Worm (Caenorhabditis elegans) whole organism, L4 larva: ENCODE results near the gene R05H10.3.

Experiments used
- mep-1 ChIP-seq: fragments of 150-350 bp; sonication (generic microtip); optimal IDR thresholded peaks from 3 replicates; lab custom pipeline; 2014; ENCODE audit warnings: missing biosample characterization, missing genetic modification characterization
- nhr-10 ChIP-seq: fragments of 150-350 bp; optimal IDR thresholded peaks from 2 replicates; lab custom pipeline; 2014; ENCODE audit warnings: missing biosample characterization, missing genetic modification characterization
- nhr-237 ChIP-seq: sonication (generic microtip); optimal IDR thresholded peaks from 2 replicates; lab custom pipeline; 2017; ENCODE audit warnings: missing biosample characterization, missing genetic modification characterization
- unc-130 ChIP-seq: sonication (generic microtip); optimal IDR thresholded peaks from 2 replicates; lab custom pipeline; 2016; ENCODE audit warnings: missing genetic modification reagents, missing genetic modification characterization, missing compliant biosample characterization
- unc-62 ChIP-seq, 3 experiments: fragments of 150-350 bp in 1 of 3; sonication (generic microtip); optimal IDR thresholded peaks in 2 of 3; peaks in 1 of 3; 1 replicate in 1 of 3; 2 replicates in 2 of 3; lab custom pipeline; 2014 to 2017; ENCODE audit warnings: missing biosample characterization in 3 of 3, missing genetic modification characterization in 3 of 3, missing genetic modification reagents in 3 of 3, missing genotype in 1 of 3

DNA sequence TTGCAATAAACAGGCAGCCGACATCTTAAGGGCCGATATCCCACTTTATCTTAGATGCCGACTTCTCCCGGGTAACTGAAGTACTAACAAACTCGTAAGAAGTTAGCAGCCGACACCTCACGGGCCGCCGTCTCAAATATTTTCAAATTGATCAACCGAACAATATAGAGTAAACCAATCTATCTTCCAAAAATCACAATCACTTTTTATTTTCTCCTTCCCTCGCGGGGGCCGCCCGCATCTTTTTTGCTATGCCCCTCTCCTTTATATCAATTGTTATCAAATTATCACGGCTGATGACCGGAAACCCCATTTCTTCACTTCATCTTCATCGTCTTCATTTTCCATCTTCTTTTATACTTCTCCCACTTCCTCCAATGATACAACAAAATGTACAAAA is 59.0 kb downstream of the R05H10.3 start:
- TF ChIP-seq nhr-237 (tag; lab: Kevin White, UChicago) (no peak), unc-130 (GFP tag; lab: Kevin White, UChicago) (no peak), nhr-10 (no peak), mep-1 (no peak), unc-62 (GFP tag; optimal IDR thresholded peaks at IDR 0.05 in 1 of 2; lab: Kevin White, UChicago) (no peak), unc-62 (tag; optimal IDR thresholded peaks at IDR 0.05; lab: Kevin White, UChicago) (no peak)
